Fruit fly (Drosophila melanogaster) whole organism, prepupa: ENCODE results near the gene Vap33.

ENCODE experiments used
- CG3032 ChIP-seq: fragments of 200-800 bp; optimal IDR thresholded peaks from 2 replicates; lab custom pipeline; 2019; ENCODE audit warnings: missing biosample characterization, mild to moderate bottlenecking, missing genetic modification characterization, moderate library complexity
- CG31627 ChIP-seq: fragments of 200-800 bp; sonication (Bioruptor generic); optimal IDR thresholded peaks from 3 replicates; lab custom pipeline; 2016; ENCODE audit warnings: missing biosample characterization, missing genetic modification characterization
- CG8632 ChIP-seq: fragments of 200-800 bp; sonication (Bioruptor generic); optimal IDR thresholded peaks from 3 replicates; lab custom pipeline; 2016; ENCODE audit warnings: missing biosample characterization, missing genetic modification characterization
- Eip75B ChIP-seq: fragments of 200-800 bp; sonication (Bioruptor generic); optimal IDR thresholded peaks from 3 replicates; lab custom pipeline; 2016; ENCODE audit warnings: missing biosample characterization, missing genetic modification characterization
- Eip78C ChIP-seq: fragments of 200-800 bp; sonication (Bioruptor generic); peaks from one replicate; lab custom pipeline; 2016; ENCODE audit warnings: missing biosample characterization, missing genetic modification characterization
- acj6 ChIP-seq: fragments of 200-800 bp; sonication (Bioruptor generic); optimal IDR thresholded peaks from 3 replicates; lab custom pipeline; 2016; ENCODE audit warnings: missing biosample characterization, missing genetic modification characterization
- dsx ChIP-seq: fragments of 200-800 bp; optimal IDR thresholded peaks from 3 replicates; lab custom pipeline; 2019; ENCODE audit warnings: missing biosample characterization, mild to moderate bottlenecking, missing genetic modification characterization, moderate library complexity; ENCODE audit not compliant: poor library complexity, severe bottlenecking
- fkh ChIP-seq: fragments of 200-800 bp; sonication (Bioruptor generic); optimal IDR thresholded peaks from 3 replicates; lab custom pipeline; 2017; ENCODE audit warnings: missing biosample characterization, mild to moderate bottlenecking, missing genetic modification characterization, moderate library complexity
- lz ChIP-seq: fragments of 200-800 bp; sonication (Bioruptor generic); optimal IDR thresholded peaks from 3 replicates; lab custom pipeline; 2016; ENCODE audit warnings: missing biosample characterization, missing genetic modification characterization
- spab ChIP-seq: fragments of 200-800 bp; sonication (Bioruptor generic); optimal IDR thresholded peaks from 2 replicates; lab custom pipeline; 2017; ENCODE audit warnings: missing biosample characterization, mild to moderate bottlenecking, missing genetic modification characterization, missing genetic modification reagents
- svp ChIP-seq: fragments of 200-800 bp; sonication (Bioruptor generic); peaks from one replicate; lab custom pipeline; 2016; ENCODE audit warnings: missing biosample characterization, missing genetic modification characterization

Gene Vap33

dm6 chrX:3968346-3969044, 19.7 kb downstream of the Vap33 start, which contains the start of gene CG6428:
Gene CG6428, minus strand, starts transcription at chrX:3968655.
- no peak for TF ChIP-seq CG8632 (GFP tag; lab: Kevin White, UChicago)
- TF ChIP-seq spab (GFP tag; lab: Kevin White, UChicago): no peak
- no peak for TF ChIP-seq acj6 (GFP tag; lab: Kevin White, UChicago)
- TF ChIP-seq dsx (GFP tag; lab: Kevin White, UChicago): no peak
- peak; percentile 92 for TF ChIP-seq fkh
- TF ChIP-seq CG31627 (GFP tag; lab: Kevin White, UChicago): peak; percentile 0
- TF ChIP-seq CG3032: peak; percentile 29

- TF ChIP-seq Eip78C (GFP tag; lab: Kevin White, UChicago) (peak; percentile 48), lz (GFP tag; lab: Kevin White, UChicago) (no peak), acj6 (GFP tag; lab: Kevin White, UChicago) (no peak), Eip75B (GFP tag; lab: Kevin White, UChicago) (no peak), svp (peak; percentile 49)
Measured at dm6 chrX:3971250-3971649, 22.5 kb downstream of the Vap33 start, which contains the start of gene CG6414. Gene CG6414, minus strand, starts transcription at chrX:3971350.
